Fruit fly (Drosophila melanogaster): ENCODE measurements around the gene Ir68a.

The Ir68a gene

dm6 chr3L:11248303-11248702 is 12.3 kb upstream of the Ir68a start (continued):
- TF ChIP-seq sim (GFP tag; IDR thresholded peaks at IDR 0.05) (no peak; the same call in 1 of the 2 replicates), YL-1 (GFP tag; optimal IDR thresholded peaks at IDR 0.05) (no peak), H2.0 (GFP tag; IDR thresholded peaks at IDR 0.05) (no peak), Atf-2 (GFP tag; optimal IDR thresholded peaks at IDR 0.05) (no peak), CG31224 (GFP tag; IDR thresholded peaks at IDR 0.05) (no peak), odd (GFP tag; optimal IDR thresholded peaks at IDR 0.05) (no peak), CG6854 (GFP tag; optimal IDR thresholded peaks at IDR 0.05) (no peak), lbe (GFP tag; optimal IDR thresholded peaks at IDR 0.05) (no peak), pzg (GFP tag; optimal IDR thresholded peaks at IDR 0.05) (no peak), C15 (GFP tag; IDR thresholded peaks at IDR 0.05) (no peak), CG7963 (GFP tag; IDR thresholded peaks at IDR 0.05; ENCODE audit: partially characterized antibody) (no peak), Atf6 (GFP tag; IDR thresholded peaks at IDR 0.05) (peak; percentile 34; the same call in 1 of the 2 replicates), Dll (GFP tag; IDR thresholded peaks at IDR 0.05; ENCODE audit: partially characterized antibody) (no peak), yki (optimal IDR thresholded peaks at IDR 0.05) (no peak), gce (GFP tag; IDR thresholded peaks at IDR 0.05) (no peak), kah (GFP tag; optimal IDR thresholded peaks at IDR 0.05) (no peak), Rx (GFP tag; IDR thresholded peaks at IDR 0.05) (no peak), eve (GFP tag; optimal IDR thresholded peaks at IDR 0.05) (no peak), D (optimal IDR thresholded peaks at IDR 0.05) (no peak), D (GFP tag; optimal IDR thresholded peaks at IDR 0.05) (no peak), dysf (GFP tag; IDR thresholded peaks at IDR 0.05) (peak; percentile 21; the same call in 1 of the 3 replicates), Kr (GFP tag; optimal IDR thresholded peaks at IDR 0.05) (no peak), CG11504 (tag; optimal IDR thresholded peaks at IDR 0.05) (peak; percentile 46), stc (GFP tag; IDR thresholded peaks at IDR 0.05) (peak; percentile 29; the same call in 1 of the 2 replicates), crc (GFP tag; optimal IDR thresholded peaks at IDR 0.05) (no peak), CG11085 (GFP tag; IDR thresholded peaks at IDR 0.05) (no peak), CG7839 (tag; optimal IDR thresholded peaks at IDR 0.05) (peak; percentile 19), chm (GFP tag; IDR thresholded peaks at IDR 0.05) (peak; percentile 77), maf-S (GFP tag; optimal IDR thresholded peaks at IDR 0.05) (no peak), CG10321 (GFP tag; IDR thresholded peaks at IDR 0.05) (no peak), p53 (GFP tag; optimal IDR thresholded peaks at IDR 0.05) (no peak), CG2202 (tag; optimal IDR thresholded peaks at IDR 0.05) (no peak), CG17361 (GFP tag; IDR thresholded peaks at IDR 0.05) (0 out of 3 replicates have a peak, but pooled peaks have one; percentile 11)

- TF ChIP-seq Pdp1 (GFP tag; optimal IDR thresholded peaks at IDR 0.05): peak in 1 of 2 experiments; percentile 3
- no peak for TF ChIP-seq Asciz (GFP tag; optimal IDR thresholded peaks at IDR 0.05)
- peak; percentile 70 for TF ChIP-seq CG11696 (GFP tag; IDR thresholded peaks at IDR 0.05)
- TF ChIP-seq caup (GFP tag; optimal IDR thresholded peaks at IDR 0.05; ENCODE audit: severe bottlenecking): peak; percentile 10
- peak; percentile 56 for TF ChIP-seq ash1 (GFP tag; optimal IDR thresholded peaks at IDR 0.05)
- peak; percentile 46; the same call in 1 of the 3 replicates for TF ChIP-seq so (GFP tag; IDR thresholded peaks at IDR 0.05)
- no peak for TF ChIP-seq CG31224 (GFP tag; IDR thresholded peaks at IDR 0.05)
- peak; percentile 14 for TF ChIP-seq ATbp (GFP tag; optimal IDR thresholded peaks at IDR 0.05)
- TF ChIP-seq Oli (tag; optimal IDR thresholded peaks at IDR 0.05): no peak
- peak; percentile 66 for TF ChIP-seq zen2 (GFP tag; IDR thresholded peaks at IDR 0.05; ENCODE audit: partially characterized antibody)
- peak; percentile 33 for TF ChIP-seq odd (GFP tag; optimal IDR thresholded peaks at IDR 0.05)
- no peak for TF ChIP-seq CG33213 (GFP tag; optimal IDR thresholded peaks at IDR 0.05)
- TF ChIP-seq CG2199 (GFP tag; IDR thresholded peaks at IDR 0.05): peak; percentile 90; the same call in 2 of the 3 replicates
- peak; percentile 12; the same call in 1 of the 3 replicates for TF ChIP-seq CG6175 (GFP tag; IDR thresholded peaks at IDR 0.05)
- TF ChIP-seq fd96Cb (tag; optimal IDR thresholded peaks at IDR 0.05): no peak
- peak; percentile 67 for TF ChIP-seq CG12071 (GFP tag; optimal IDR thresholded peaks at IDR 0.05)
- peak; percentile 37 for TF ChIP-seq CG33557 (GFP tag; optimal IDR thresholded peaks at IDR 0.05)
- no peak for TF ChIP-seq CG10209 (GFP tag; optimal IDR thresholded peaks at IDR 0.05)
- TF ChIP-seq BtbVII (GFP tag; optimal IDR thresholded peaks at IDR 0.05): peak; percentile 28
Measured at dm6 chr3L:11247370-11248255, 11.6 kb upstream of the Ir68a start.

Data from whole organism, embryonic.